Worm (Caenorhabditis elegans) whole organism, dauer: ENCODE data around the gene nep-12.

ENCODE experiments used
- unc-62 ChIP-seq: sonication (generic microtip); optimal IDR thresholded peaks from 2 replicates; lab custom pipeline; 2017; ENCODE audit warnings: missing biosample characterization, missing genetic modification reagents, missing genetic modification characterization

nep-12 gene

ce11 chrII:4759835-4760234 lies 24.5 kb downstream of the nep-12 start:
- no peak for TF ChIP-seq unc-62

- TF ChIP-seq unc-62, result no peak
These were observed 25.9 kb downstream of the nep-12 start, which contains the start of gene F26G1.3 for ce11 chrII:4758462-4758861. Gene F26G1.3 (plus strand): TSS chrII:4758762.

ce11 chrII:4756751-4757150 lies 27.6 kb downstream of the nep-12 start, which contains the start of gene C27D9.2:
Gene C27D9.2 (minus strand): TSS chrII:4756851.
- TF ChIP-seq unc-62, result no peak

- TF ChIP-seq unc-62, result no peak
These were observed 28.7 kb downstream of the nep-12 start for ce11 chrII:4755654-4756053.

- TF ChIP-seq unc-62, result no peak
These were observed 31.2 kb downstream of the nep-12 start, which contains the start of gene C27D9.1 for ce11 chrII:4753133-4753532. Gene C27D9.1 (plus strand): TSS chrII:4753413.

ce11 chrII:4752257-4752728 lies 32.0 kb downstream of the nep-12 start, which contains the start of gene F41C3.1:
Gene F41C3.1 (plus strand): TSS chrII:4752307.
- TF ChIP-seq unc-62, result no peak

- no peak for TF ChIP-seq unc-62
These were observed 34.8 kb downstream of the nep-12 start, which contains the start of gene F41C3.2 for ce11 chrII:4749581-4749980. Gene F41C3.2 (plus strand): TSS chrII:4749968.

ce11 chrII:4748374-4748773 lies 36.0 kb downstream of the nep-12 start:
- no peak for TF ChIP-seq unc-62

- TF ChIP-seq unc-62, result no peak
These were observed 36.6 kb downstream of the nep-12 start for ce11 chrII:4747697-4748096.

- TF ChIP-seq unc-62, result no peak
These were observed 37.3 kb downstream of the nep-12 start for ce11 chrII:4747063-4747462.

- TF ChIP-seq unc-62, result no peak
These were observed 39.1 kb downstream of the nep-12 start for ce11 chrII:4745281-4745680.

- TF ChIP-seq unc-62, result no peak
These were observed 42.7 kb downstream of the nep-12 start, which contains the start of gene acs-11 for ce11 chrII:4741527-4742187. Gene acs-11 (plus strand): TSS chrII:4742137.

ce11 chrII:4739984-4740462 lies 44.3 kb downstream of the nep-12 start, which contains the start of gene eas-1:
Gene eas-1 (plus strand): TSS chrII:4740412.
- no peak for TF ChIP-seq unc-62

- no peak for TF ChIP-seq unc-62
These were observed 47.0 kb downstream of the nep-12 start, which contains the start of gene ctsa-1.1 for ce11 chrII:4737348-4737747. Gene ctsa-1.1 (plus strand): TSS chrII:4737648.

- no peak for TF ChIP-seq unc-62
These were observed 47.8 kb downstream of the nep-12 start for ce11 chrII:4736585-4736984.

ce11 chrII:4734477-4734876 lies 49.9 kb downstream of the nep-12 start:
- no peak for TF ChIP-seq unc-62

ce11 chrII:4733848-4734247 lies 50.5 kb downstream of the nep-12 start, which contains the start of gene F41C3.11:
Gene F41C3.11 (minus strand): TSS chrII:4733948.
- no peak for TF ChIP-seq unc-62

- TF ChIP-seq unc-62, result no peak
These were observed 54.6 kb downstream of the nep-12 start, which contains the start of gene F41C3.7 for ce11 chrII:4729733-4730132. Gene F41C3.7 (plus strand): TSS chrII:4730033.
